Worm (Caenorhabditis elegans): ENCODE results near the gene F36H12.17.

DNA sequence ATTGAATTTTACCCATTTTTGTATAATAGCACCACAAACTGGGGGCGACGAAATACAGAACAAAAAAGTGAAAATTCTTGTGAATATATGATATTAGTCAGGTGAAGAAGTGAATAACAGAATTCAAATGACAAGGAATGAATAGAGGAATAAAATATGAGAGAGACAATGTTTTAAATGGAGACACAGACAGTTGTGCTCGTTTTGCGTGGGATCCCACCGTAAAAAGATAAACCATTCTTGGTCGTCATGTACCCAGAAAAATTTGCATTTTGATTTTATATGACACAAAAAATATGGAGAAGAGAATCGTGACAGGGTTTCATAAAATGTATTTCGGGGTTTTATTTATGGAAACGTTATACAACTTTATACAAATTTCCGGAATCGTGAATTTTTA lies at the start of gene F36H12.17:
- no peak for TF ChIP-seq unc-86 (tag; optimal IDR thresholded peaks at IDR 0.05)
- TF ChIP-seq elt-2 (tag; optimal IDR thresholded peaks at IDR 0.05) = no peak
- TF ChIP-seq lin-11 (tag; optimal IDR thresholded peaks at IDR 0.05) = no peak
- no peak for TF ChIP-seq pax-1 (tag; optimal IDR thresholded peaks at IDR 0.05)
- TF ChIP-seq hlh-30 (tag; optimal IDR thresholded peaks at IDR 0.05; ENCODE audit: insufficient read depth) = no peak
- no peak for TF ChIP-seq pha-4 (tag; optimal IDR thresholded peaks at IDR 0.05)
- no peak for TF ChIP-seq ama-1 (optimal IDR thresholded peaks at IDR 0.05)
- TF ChIP-seq ceh-22 (tag; optimal IDR thresholded peaks at IDR 0.05) = no peak
- no peak for TF ChIP-seq Y22D7AL.16 (tag; optimal IDR thresholded peaks at IDR 0.05)
- no peak for TF ChIP-seq fkh-6 (tag; optimal IDR thresholded peaks at IDR 0.05)

Data from whole organism, late embryonic.